Fruit fly (Drosophila melanogaster): ENCODE measurements around the gene CG15539.

Gene CG15539

DNA sequence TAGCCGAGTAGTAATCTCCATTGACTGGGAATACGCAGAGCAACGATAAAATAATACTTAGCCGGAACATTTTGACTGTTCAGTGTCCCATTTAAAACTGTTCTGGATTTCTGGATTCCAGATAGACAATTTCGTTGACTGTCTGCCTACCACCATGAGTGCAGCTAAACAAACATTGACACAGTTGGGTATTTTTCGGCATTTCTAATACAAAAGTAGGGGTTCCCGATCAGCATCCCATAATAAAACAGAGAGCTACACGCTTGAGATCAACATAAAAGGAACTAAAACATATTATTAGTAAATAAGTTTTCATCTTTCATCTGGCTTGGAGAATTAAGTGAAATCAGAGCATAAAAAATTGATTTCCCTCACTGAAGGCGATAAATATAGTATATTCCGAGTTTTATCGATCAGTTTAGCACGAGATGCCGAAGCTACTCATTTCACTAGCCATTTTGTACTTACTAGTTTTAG, at the start of gene CG15539, which contains the start of gene PH4alphaSG1:
Gene CG15539, plus strand, starts transcription at position 427 of the 477 bp plus-strand sequence.
Gene PH4alphaSG1, minus strand, starts transcription at position 101 of the 477 bp plus-strand sequence.
- TF ChIP-seq ttk (optimal IDR thresholded peaks at IDR 0.05) = no peak
- no peak for TF ChIP-seq h (optimal IDR thresholded peaks at IDR 0.05)
- TF ChIP-seq insv (optimal IDR thresholded peaks at IDR 0.05) = no peak
- no peak for TF ChIP-seq Myc (optimal IDR thresholded peaks at IDR 0.05)
- no peak for TF ChIP-seq psq (optimal IDR thresholded peaks at IDR 0.05)
- TF ChIP-seq Sin3A (optimal IDR thresholded peaks at IDR 0.05) = no peak

DNA sequence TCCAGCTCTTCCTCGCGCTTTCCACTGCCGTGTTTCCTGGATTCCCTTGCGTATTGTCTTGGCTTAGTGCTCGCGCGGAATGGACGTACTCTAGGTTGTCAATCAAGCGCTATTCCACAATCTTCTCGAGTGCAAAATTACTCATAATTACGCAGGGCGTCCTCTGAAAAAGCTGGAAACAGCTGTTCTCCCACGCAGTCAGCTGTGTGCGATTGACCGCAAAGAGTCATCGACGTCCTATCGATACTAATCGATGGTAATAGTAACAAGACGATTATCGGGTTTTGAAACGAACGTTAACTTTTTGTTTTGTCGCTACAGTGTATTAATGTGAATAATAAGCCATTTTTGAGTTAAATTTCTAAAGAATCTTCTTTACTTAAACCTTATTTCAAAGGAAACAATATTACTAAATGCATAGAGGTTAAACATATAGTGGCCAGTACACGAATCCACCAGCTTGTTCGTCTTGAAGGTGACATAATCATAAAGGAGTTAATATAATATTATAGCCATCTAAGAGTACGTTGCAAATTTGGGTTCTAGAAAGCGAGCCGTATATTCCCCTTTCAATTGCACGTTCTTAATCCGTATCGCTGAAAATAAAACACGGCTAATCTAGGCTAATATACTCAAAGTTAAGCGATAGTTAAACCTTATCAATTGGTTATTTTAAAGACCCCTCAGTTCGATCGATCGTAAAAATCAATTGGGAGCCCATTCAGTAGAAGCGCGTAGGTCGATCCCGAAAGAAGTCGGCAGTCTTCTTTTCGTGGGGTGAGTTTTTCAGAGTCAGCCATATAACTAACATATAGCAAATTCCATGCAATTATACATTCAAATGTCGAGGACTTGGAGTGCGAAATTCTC, 46.5 kb upstream of the CG15539 start, which contains the start of the genes CG2224 and CDase:
Gene CG2224, minus strand, starts transcription at position 235 of the 870 bp plus-strand sequence.
Gene CDase, plus strand, starts transcription at position 456 of the 870 bp plus-strand sequence.
- no peak for TF ChIP-seq Myc (optimal IDR thresholded peaks at IDR 0.05)
- TF ChIP-seq h (optimal IDR thresholded peaks at IDR 0.05) = no peak
- no peak for TF ChIP-seq insv (optimal IDR thresholded peaks at IDR 0.05)
- no peak for TF ChIP-seq Sin3A (optimal IDR thresholded peaks at IDR 0.05)
- no peak for TF ChIP-seq psq (optimal IDR thresholded peaks at IDR 0.05)
- no peak for TF ChIP-seq ttk (optimal IDR thresholded peaks at IDR 0.05)

DNA sequence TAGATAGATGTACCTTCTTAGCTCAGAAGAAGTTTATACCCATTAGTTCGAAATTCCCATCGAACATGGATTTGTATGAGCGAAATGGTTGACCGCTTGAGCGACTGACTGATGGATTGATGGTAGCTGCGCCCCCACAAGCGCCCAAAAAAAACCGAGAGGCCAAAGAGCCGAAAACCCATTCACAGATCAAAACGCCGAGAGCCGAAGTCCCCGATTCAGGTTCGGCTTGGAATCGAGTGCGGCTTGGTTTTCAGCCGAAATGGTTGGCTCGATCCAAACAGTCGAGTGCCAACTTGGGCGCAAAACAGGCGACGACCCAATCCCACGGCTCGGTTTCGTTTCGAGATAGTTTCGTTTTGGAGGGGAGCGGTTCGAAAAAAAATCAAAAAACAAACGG, 45.6 kb upstream of the CG15539 start:
- no peak for TF ChIP-seq Sin3A (optimal IDR thresholded peaks at IDR 0.05)
- TF ChIP-seq insv (optimal IDR thresholded peaks at IDR 0.05) = no peak
- no peak for TF ChIP-seq psq (optimal IDR thresholded peaks at IDR 0.05)
- no peak for TF ChIP-seq h (optimal IDR thresholded peaks at IDR 0.05)
- TF ChIP-seq ttk (optimal IDR thresholded peaks at IDR 0.05) = no peak
- no peak for TF ChIP-seq Myc (optimal IDR thresholded peaks at IDR 0.05)

DNA sequence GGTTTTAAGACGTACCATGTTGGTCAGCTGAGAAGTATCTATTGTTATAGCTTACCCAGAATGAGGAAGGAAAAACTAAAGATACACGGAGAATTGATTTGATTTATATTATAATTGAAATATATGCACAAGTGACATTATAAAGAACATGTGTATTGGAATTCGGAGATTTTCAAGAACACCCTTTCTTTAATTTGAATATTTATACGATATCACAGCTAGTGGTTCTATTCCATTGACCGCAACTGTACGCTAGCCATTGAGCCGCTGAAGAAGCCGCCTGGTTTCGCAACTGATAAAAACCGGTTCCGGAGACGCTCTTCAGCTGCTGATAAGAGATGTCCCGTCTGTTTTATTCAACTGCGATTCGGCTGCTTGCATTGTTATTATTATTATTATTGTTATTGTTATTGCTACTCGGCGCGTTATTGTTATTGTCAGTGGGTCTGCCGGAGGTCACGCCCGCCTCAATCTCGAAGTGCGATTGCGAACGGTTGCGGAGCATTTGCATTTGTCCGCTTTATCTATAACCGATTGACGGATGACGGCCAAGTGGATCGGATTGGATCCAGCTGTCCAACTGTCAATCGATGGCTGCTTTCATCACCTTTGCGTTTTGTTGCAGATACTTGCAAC, 44.1 kb upstream of the CG15539 start:
- no peak for TF ChIP-seq Myc (optimal IDR thresholded peaks at IDR 0.05)
- TF ChIP-seq Sin3A (optimal IDR thresholded peaks at IDR 0.05) = no peak
- no peak for TF ChIP-seq insv (optimal IDR thresholded peaks at IDR 0.05)
- TF ChIP-seq ttk (optimal IDR thresholded peaks at IDR 0.05) = no peak
- no peak for TF ChIP-seq h (optimal IDR thresholded peaks at IDR 0.05)
- TF ChIP-seq psq (optimal IDR thresholded peaks at IDR 0.05) = no peak

DNA sequence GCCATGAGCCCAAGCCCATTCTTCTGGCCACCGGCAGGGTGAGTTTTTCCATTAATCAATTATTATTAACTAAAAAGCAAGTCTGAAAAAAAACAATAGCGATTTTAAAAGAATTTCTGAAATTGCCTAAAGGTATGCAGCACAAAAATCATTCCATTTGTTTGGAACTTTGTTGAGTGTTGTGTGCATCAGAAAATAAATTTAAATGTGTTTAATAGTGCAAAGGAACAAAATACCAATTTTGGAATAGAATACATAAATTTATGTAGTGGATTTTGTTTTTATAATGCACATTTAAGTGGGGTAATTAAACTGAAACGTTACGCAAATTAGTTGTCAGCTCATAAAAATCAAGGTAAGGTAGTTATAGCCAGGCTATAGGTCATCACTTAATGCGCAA, 41.5 kb upstream of the CG15539 start:
- TF ChIP-seq Myc (optimal IDR thresholded peaks at IDR 0.05) (no peak), insv (optimal IDR thresholded peaks at IDR 0.05) (no peak), ttk (optimal IDR thresholded peaks at IDR 0.05) (no peak), Sin3A (optimal IDR thresholded peaks at IDR 0.05) (no peak), psq (optimal IDR thresholded peaks at IDR 0.05) (no peak)

DNA sequence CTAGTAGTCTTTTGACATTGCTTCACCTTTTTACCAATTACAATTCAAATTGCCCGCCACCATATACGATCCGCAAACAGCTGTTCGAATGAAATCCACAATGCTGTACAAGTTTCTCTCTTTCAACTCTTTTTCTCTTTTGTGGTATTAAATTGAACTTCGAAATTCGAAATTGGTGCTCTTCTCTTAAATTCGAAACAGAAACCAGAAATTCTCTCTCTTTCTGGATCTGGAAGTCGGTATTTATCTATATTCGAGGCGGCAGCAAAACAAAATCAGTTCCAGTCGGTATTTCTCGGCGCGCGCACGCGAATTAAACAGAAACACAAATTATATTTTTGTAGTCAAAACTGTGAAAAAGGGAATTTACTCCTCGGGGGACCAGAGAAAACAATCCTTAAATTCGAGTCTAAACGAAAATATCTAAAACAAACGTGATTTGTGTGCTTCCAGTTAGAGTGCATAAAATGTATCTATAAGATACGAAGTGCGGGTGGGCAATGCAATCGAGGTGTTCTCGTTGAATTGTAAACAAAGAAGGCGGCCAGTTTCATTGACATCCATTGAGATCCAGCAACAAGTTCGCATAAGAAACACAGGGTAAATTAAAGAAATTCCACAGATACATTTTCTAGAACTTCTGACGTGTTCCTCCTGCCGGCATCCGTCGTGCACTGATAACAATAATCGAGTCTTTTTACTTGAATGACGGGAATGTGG, 39.9 kb upstream of the CG15539 start, which contains the start of gene PH4alphaEFB:
Gene PH4alphaEFB, plus strand, starts transcription at position 276 of the 720 bp plus-strand sequence.
- no peak for TF ChIP-seq psq (optimal IDR thresholded peaks at IDR 0.05)
- TF ChIP-seq ttk (optimal IDR thresholded peaks at IDR 0.05) = no peak
- no peak for TF ChIP-seq insv (optimal IDR thresholded peaks at IDR 0.05)
- no peak for TF ChIP-seq Myc (optimal IDR thresholded peaks at IDR 0.05)
- TF ChIP-seq h (optimal IDR thresholded peaks at IDR 0.05) = no peak
- TF ChIP-seq Sin3A (optimal IDR thresholded peaks at IDR 0.05) = no peak

DNA sequence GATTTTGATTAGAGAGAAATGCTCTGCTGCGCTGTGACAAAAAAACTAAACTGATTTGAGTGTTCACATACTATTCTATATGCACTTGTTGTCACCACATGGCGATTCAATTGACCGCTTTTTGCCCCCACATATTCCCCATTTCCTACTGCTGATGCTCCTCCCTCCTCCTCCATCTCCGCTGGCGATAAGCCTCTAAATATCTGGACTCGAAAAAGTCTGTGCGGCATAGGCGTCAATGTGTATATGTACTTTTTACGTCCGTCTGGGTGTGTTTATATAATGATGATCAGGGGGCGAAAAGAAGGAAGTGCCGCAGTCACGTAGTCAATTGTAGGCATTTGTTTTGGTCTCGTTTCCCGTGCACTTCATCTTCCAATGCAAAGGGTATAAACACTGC, 39.3 kb upstream of the CG15539 start:
- TF ChIP-seq ttk (optimal IDR thresholded peaks at IDR 0.05) (no peak), psq (optimal IDR thresholded peaks at IDR 0.05) (no peak), insv (optimal IDR thresholded peaks at IDR 0.05) (no peak), h (optimal IDR thresholded peaks at IDR 0.05) (no peak), Sin3A (optimal IDR thresholded peaks at IDR 0.05) (no peak), Myc (optimal IDR thresholded peaks at IDR 0.05) (no peak)

DNA sequence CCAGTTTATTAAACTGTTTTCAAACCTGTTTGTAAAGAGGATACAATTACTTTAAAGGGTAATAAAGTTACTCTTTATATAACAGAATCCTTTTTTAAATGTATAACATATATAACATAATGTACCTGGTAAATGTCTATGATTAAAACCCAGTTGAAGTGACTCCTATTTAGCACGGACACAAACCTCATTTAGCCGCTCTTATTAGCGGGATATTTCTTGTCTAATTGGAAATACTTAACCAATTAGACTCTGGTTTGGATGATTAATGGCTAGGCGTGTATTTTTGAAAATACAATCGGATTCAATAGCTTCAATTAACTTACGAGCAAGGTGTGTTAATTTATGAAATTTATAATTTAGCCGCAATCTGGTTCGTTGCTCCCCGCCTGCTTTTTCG, 38.7 kb upstream of the CG15539 start:
- TF ChIP-seq Sin3A (optimal IDR thresholded peaks at IDR 0.05) (no peak), Myc (optimal IDR thresholded peaks at IDR 0.05) (no peak), ttk (optimal IDR thresholded peaks at IDR 0.05) (no peak), insv (optimal IDR thresholded peaks at IDR 0.05) (no peak), h (optimal IDR thresholded peaks at IDR 0.05) (no peak), psq (optimal IDR thresholded peaks at IDR 0.05) (no peak)

DNA sequence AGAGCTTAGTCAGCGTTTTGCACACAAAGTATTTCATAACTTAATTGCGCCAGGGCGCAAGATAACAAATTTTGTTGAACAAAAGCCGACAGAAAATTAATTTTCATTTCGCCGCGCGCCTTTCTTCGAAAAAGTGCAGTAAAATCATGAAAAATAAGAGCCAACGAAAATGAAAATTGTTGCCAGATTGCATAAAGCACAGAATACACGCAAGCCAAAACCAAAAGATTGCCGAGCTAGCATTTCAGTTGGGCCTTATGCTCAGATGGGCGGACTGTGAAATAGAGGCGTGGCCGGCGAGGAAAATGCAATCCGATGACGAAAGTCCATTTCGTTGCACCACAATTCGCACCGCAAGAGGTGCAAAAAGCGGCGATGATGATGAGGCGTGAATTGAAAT, 35.1 kb upstream of the CG15539 start:
- TF ChIP-seq h (optimal IDR thresholded peaks at IDR 0.05) = no peak
- TF ChIP-seq Myc (optimal IDR thresholded peaks at IDR 0.05) = no peak
- no peak for TF ChIP-seq insv (optimal IDR thresholded peaks at IDR 0.05)
- no peak for TF ChIP-seq psq (optimal IDR thresholded peaks at IDR 0.05)
- TF ChIP-seq Sin3A (optimal IDR thresholded peaks at IDR 0.05) = no peak
- TF ChIP-seq ttk (optimal IDR thresholded peaks at IDR 0.05) = no peak

DNA sequence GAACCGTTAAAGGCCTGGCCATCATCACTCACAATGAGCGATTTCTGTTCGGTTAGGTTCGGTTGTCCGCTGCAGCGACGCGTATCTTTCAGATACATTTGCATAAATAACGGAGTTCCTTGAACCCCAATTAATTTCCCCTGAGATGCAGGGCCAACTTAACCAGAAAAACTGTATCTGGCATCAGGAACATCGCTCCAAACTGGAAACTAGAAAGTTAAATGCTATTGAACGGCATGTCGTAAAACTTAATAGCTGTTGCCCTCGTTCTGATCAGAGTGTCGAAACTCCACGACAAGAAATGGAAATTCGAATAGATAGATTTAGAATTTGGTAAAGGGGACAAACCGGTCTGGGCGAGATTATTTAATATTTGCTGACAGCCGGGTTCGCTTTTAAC, 33.5 kb upstream of the CG15539 start:
- TF ChIP-seq psq (optimal IDR thresholded peaks at IDR 0.05) = no peak
- no peak for TF ChIP-seq h (optimal IDR thresholded peaks at IDR 0.05)
- TF ChIP-seq ttk (optimal IDR thresholded peaks at IDR 0.05) = no peak
- no peak for TF ChIP-seq insv (optimal IDR thresholded peaks at IDR 0.05)
- no peak for TF ChIP-seq Myc (optimal IDR thresholded peaks at IDR 0.05)
- no peak for TF ChIP-seq Sin3A (optimal IDR thresholded peaks at IDR 0.05)

DNA sequence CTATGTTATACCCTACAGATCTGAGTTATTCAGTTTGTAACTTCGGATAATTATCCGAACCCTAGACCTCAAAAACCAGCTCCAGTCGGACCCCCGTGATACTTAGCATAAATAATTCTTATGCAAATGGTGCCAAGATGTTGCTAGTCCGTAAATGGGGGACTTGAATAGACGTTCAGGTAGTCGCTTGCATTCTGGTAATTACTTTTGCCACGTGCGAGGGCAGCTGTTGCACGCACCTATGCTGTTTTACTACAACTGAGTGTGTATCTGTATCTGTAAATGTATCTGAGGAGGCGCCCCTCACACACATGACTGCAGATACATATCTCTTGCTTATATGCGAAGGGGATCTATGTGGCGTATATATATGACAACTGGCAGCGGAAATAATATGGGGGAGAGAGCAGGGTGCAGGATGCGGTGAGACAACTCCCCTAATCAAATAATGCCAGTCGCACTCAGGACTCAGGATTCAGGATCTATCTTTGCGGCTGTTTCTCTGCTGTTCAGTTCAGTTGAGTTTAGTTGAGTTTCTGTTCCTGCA, 31.0 kb upstream of the CG15539 start:
- TF ChIP-seq h (optimal IDR thresholded peaks at IDR 0.05) (no peak), insv (optimal IDR thresholded peaks at IDR 0.05) (no peak), ttk (optimal IDR thresholded peaks at IDR 0.05) (no peak), Myc (optimal IDR thresholded peaks at IDR 0.05) (no peak), psq (optimal IDR thresholded peaks at IDR 0.05) (no peak), Sin3A (optimal IDR thresholded peaks at IDR 0.05) (no peak)
